Fruit fly (Drosophila melanogaster) whole organism, pupa: Measurements from ENCODE around the gene CG31871.

Experiments used
- CG10348 ChIP-seq: fragments of 200-800 bp; sonication (Bioruptor generic); IDR thresholded peaks from 2 replicates; pipeline ENCODE4 v1.3.6; 2022; ENCODE audit warnings: missing biosample characterization, missing genetic modification characterization
- CG13204 ChIP-seq: fragments of 200-800 bp; sonication (Bioruptor generic); optimal IDR thresholded peaks from 2 replicates; lab custom pipeline; 2018; ENCODE audit warnings: missing biosample characterization, mild to moderate bottlenecking, missing genetic modification characterization, moderate library complexity
- CG15710 ChIP-seq: fragments of 200-800 bp; sonication (Bioruptor generic); optimal IDR thresholded peaks from 2 replicates; lab custom pipeline; 2018; ENCODE audit warnings: missing biosample characterization, mild to moderate bottlenecking, missing genetic modification characterization, moderate library complexity
- CG17806 ChIP-seq: fragments of 200-800 bp; sonication (Bioruptor generic); optimal IDR thresholded peaks from 2 replicates; lab custom pipeline; 2018; ENCODE audit warnings: missing biosample characterization, mild to moderate bottlenecking, missing genetic modification characterization, moderate library complexity
- CG32121 ChIP-seq: fragments of 200-800 bp; sonication (Bioruptor generic); IDR thresholded peaks from 2 replicates; pipeline ENCODE4 v1.3.6; 2022; ENCODE audit warnings: missing biosample characterization, missing genetic modification characterization
- CG8159 ChIP-seq: fragments of 200-800 bp; sonication (Bioruptor generic); optimal IDR thresholded peaks from 3 replicates; lab custom pipeline; 2018; ENCODE audit warnings: missing biosample characterization, mild to moderate bottlenecking, missing genetic modification characterization, moderate library complexity
- CG8301 ChIP-seq: fragments of 200-800 bp; sonication (Bioruptor generic); optimal IDR thresholded peaks from 2 replicates; lab custom pipeline; 2018; ENCODE audit warnings: missing biosample characterization, mild to moderate bottlenecking, missing genetic modification characterization
- CG9948 ChIP-seq: fragments of 200-800 bp; sonication (Bioruptor generic); optimal IDR thresholded peaks from 2 replicates; lab custom pipeline; 2018; ENCODE audit warnings: missing biosample characterization, mild to moderate bottlenecking, missing genetic modification characterization, moderate library complexity
- EcR ChIP-seq: fragments of 200-800 bp; sonication (Bioruptor generic); optimal IDR thresholded peaks from 3 replicates; lab custom pipeline; 2019; ENCODE audit warnings: missing biosample characterization, missing genetic modification characterization, mild to moderate bottlenecking, moderate library complexity, missing genetic modification reagents
- fd96Ca ChIP-seq: fragments of 200-800 bp; sonication (Bioruptor generic); IDR thresholded peaks from 3 replicates; pipeline ENCODE4 v1.3.6; 2022; ENCODE audit warnings: missing biosample characterization, missing genetic modification characterization
- gl ChIP-seq: fragments of 200-800 bp; sonication (Bioruptor generic); optimal IDR thresholded peaks from 2 replicates; lab custom pipeline; 2018; ENCODE audit warnings: missing biosample characterization, mild to moderate bottlenecking, missing genetic modification characterization
- rn ChIP-seq: fragments of 200-800 bp; sonication (Bioruptor generic); IDR thresholded peaks from 2 replicates; pipeline ENCODE4 v1.3.6; 2022; ENCODE audit warnings: missing biosample characterization, missing genetic modification characterization

DNA sequence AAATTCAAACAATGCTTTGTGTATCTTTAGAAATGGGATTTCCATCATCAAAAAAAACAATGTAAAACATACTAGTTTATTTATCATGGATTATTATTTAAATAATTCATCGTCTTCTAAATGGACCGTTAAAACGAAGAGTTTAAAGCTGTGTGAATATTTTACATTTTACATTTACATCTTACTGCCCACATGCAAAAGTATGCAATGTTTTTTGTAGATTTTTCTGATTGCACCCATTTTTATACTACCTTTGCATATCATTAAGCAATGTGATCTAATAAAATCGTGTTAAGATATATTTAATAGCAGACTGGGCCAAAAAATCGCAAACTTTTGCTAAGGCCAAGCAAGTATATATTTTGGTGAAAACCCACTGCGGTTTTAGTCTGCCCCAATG, 9.6 kb downstream of the CG31871 start:
- TF ChIP-seq EcR (GFP tag; lab: Kevin White, UChicago) (no peak), CG15710 (no peak), CG8159 (tag; lab: Kevin White, UChicago) (no peak), CG32121 (GFP tag; lab: Robert Waterston, UW) (no peak), gl (tag; lab: Kevin White, UChicago) (no peak), CG17806 (tag; lab: Kevin White, UChicago) (no peak), CG13204 (no peak), CG10348 (GFP tag; lab: Robert Waterston, UW) (no peak), rn (GFP tag; lab: Robert Waterston, UW) (no peak), CG9948 (no peak), fd96Ca (GFP tag; lab: Robert Waterston, UW) (no peak), CG8301 (tag; lab: Kevin White, UChicago) (no peak)
